Fruit fly (Drosophila melanogaster): ENCODE measurements around the gene SKIP.

- no peak for TF ChIP-seq EcR (GFP tag; optimal IDR thresholded peaks at IDR 0.05)
- TF ChIP-seq pan (optimal IDR thresholded peaks at IDR 0.05) = no peak
- TF ChIP-seq usp (GFP tag; optimal IDR thresholded peaks at IDR 0.05) = no peak
Measured at dm6 chr3R:22108316-22108715, 25.3 kb upstream of the SKIP start.

Measured in whole organism.